Worm (Caenorhabditis elegans) whole organism, L4 larva: ENCODE results near the gene R01E6.5.
A peak's percentile ranks its signal among the peaks of the same experiment; 100 is the strongest.

ENCODE experiments used
- D1046.2 ChIP-seq: fragments of 200-800 bp; sonication (Bioruptor generic); IDR thresholded peaks from 2 replicates; pipeline ENCODE4 v1.3.6; 2022; ENCODE audit warnings: missing genetic modification characterization, missing compliant biosample characterization
- F10B5.3 ChIP-seq: sonication (generic microtip); optimal IDR thresholded peaks from 2 replicates; lab custom pipeline; 2016; ENCODE audit warnings: mild to moderate bottlenecking, missing genetic modification characterization, missing compliant biosample characterization
- F26F4.8 ChIP-seq: fragments of 200-800 bp; sonication (Bioruptor generic); conservative IDR thresholded peaks from 2 replicates; pipeline ENCODE4 v1.3.6; 2022; ENCODE audit warnings: missing genetic modification characterization, missing compliant biosample characterization
- T20F7.1 ChIP-seq: fragments of 200-800 bp; sonication (Bioruptor generic); optimal IDR thresholded peaks from 2 replicates; lab custom pipeline; 2018; ENCODE audit warnings: mild to moderate bottlenecking, missing genetic modification characterization, missing compliant biosample characterization
- Y105C5A.15 ChIP-seq: fragments of 200-800 bp; sonication (Bioruptor generic); IDR thresholded peaks from 2 replicates; pipeline ENCODE4 v1.3.6; 2022; ENCODE audit warnings: missing genetic modification characterization, missing compliant biosample characterization
- Y48G9A.11 ChIP-seq: fragments of 200-800 bp; sonication (Bioruptor generic); IDR thresholded peaks from 2 replicates; pipeline ENCODE4 v1.3.6; 2022; ENCODE audit warnings: missing genetic modification reagents, missing genetic modification characterization, missing compliant biosample characterization
- Y75B8A.6 ChIP-seq: fragments of 200-800 bp; sonication (Bioruptor generic); IDR thresholded peaks from 2 replicates; pipeline ENCODE4 v1.3.6; 2022; ENCODE audit warnings: missing genetic modification reagents, missing genetic modification characterization, missing compliant biosample characterization
- arid-1 ChIP-seq: fragments of 200-800 bp; sonication (Bioruptor generic); conservative IDR thresholded peaks from 2 replicates; pipeline ENCODE4 v1.3.6; 2022; ENCODE audit warnings: missing genetic modification reagents, missing genetic modification characterization, missing compliant biosample characterization
- ceh-20 ChIP-seq: fragments of 200-800 bp; sonication (Bioruptor generic); IDR thresholded peaks from 2 replicates; pipeline ENCODE4 v1.3.6; 2022; ENCODE audit warnings: missing genetic modification reagents, missing genetic modification characterization, missing compliant biosample characterization
- ceh-62 ChIP-seq: sonication (generic microtip); optimal IDR thresholded peaks from 2 replicates; lab custom pipeline; 2017; ENCODE audit warnings: missing biosample characterization, missing genetic modification characterization
- ceh-82 ChIP-seq: sonication (generic microtip); optimal IDR thresholded peaks from 2 replicates; lab custom pipeline; 2017; ENCODE audit warnings: missing biosample characterization, missing genetic modification characterization
- ces-1 ChIP-seq: fragments of 150-350 bp; sonication (generic microtip); optimal IDR thresholded peaks from 4 replicates; lab custom pipeline; 2014; ENCODE audit warnings: missing biosample characterization, missing genetic modification reagents, missing genetic modification characterization
- cey-2 ChIP-seq: sonication (generic microtip); optimal IDR thresholded peaks from 3 replicates; lab custom pipeline; 2017; ENCODE audit warnings: missing genetic modification characterization, mild to moderate bottlenecking, missing compliant biosample characterization, antibody characterized with exemption, borderline replicate concordance; ENCODE audit not compliant: insufficient read depth
- daf-16 ChIP-seq, 3 experiments: sonication (generic microtip); optimal IDR thresholded peaks; 2 replicates each; lab custom pipeline; 2016 to 2017; ENCODE audit warnings: missing genetic modification characterization in 3 of 3, missing genetic modification reagents in 3 of 3, mild to moderate bottlenecking in 2 of 3, missing compliant biosample characterization in 2 of 3, missing biosample characterization in 1 of 3, moderate library complexity in 1 of 3
- daf-19 ChIP-seq: fragments of 200-800 bp; sonication (Bioruptor generic); conservative IDR thresholded peaks from 2 replicates; pipeline ENCODE4 v1.3.6; 2022; ENCODE audit warnings: missing genetic modification characterization, missing compliant biosample characterization
- daf-8 ChIP-seq: fragments of 200-800 bp; sonication (Bioruptor generic); IDR thresholded peaks from 2 replicates; pipeline ENCODE4 v1.3.6; 2022; ENCODE audit warnings: missing genetic modification characterization, missing compliant biosample characterization
- dmd-6 ChIP-seq: fragments of 200-800 bp; sonication (Bioruptor generic); IDR thresholded peaks from 2 replicates; pipeline ENCODE4 v1.3.6; 2022; ENCODE audit warnings: missing genetic modification reagents, missing genetic modification characterization, missing compliant biosample characterization
- dpl-1 ChIP-seq: fragments of 150-350 bp; optimal IDR thresholded peaks from 2 replicates; lab custom pipeline; 2014; ENCODE audit warnings: missing biosample characterization, missing genetic modification reagents, missing genetic modification characterization
- dve-1 ChIP-seq: sonication (generic microtip); optimal IDR thresholded peaks from 2 replicates; lab custom pipeline; 2017; ENCODE audit warnings: antibody characterized with exemption, mild to moderate bottlenecking, missing genetic modification characterization, missing compliant biosample characterization; ENCODE audit not compliant: insufficient read depth
- egl-43 ChIP-seq: fragments of 200-800 bp; sonication (Bioruptor generic); IDR thresholded peaks from 2 replicates; pipeline ENCODE4 v1.3.6; 2022; ENCODE audit warnings: missing genetic modification reagents, missing genetic modification characterization, missing compliant biosample characterization
- fkh-10 ChIP-seq: fragments of 150-350 bp; optimal IDR thresholded peaks from 2 replicates; lab custom pipeline; 2014; ENCODE audit warnings: missing biosample characterization, missing genetic modification reagents, missing genetic modification characterization
- hif-1 ChIP-seq, 2 experiments: sonication (generic microtip); optimal IDR thresholded peaks; 2 replicates each; lab custom pipeline; 2016 to 2017; ENCODE audit warnings: missing compliant biosample characterization in 2 of 2, missing genetic modification characterization in 2 of 2, missing genetic modification reagents in 2 of 2, missing genotype in 2 of 2, mild to moderate bottlenecking in 1 of 2
- hmg-1.1 ChIP-seq: fragments of 200-800 bp; sonication (Bioruptor generic); IDR thresholded peaks from 2 replicates; pipeline ENCODE4 v1.3.6; 2022; ENCODE audit warnings: missing genetic modification reagents, missing genetic modification characterization, missing compliant biosample characterization
- lim-7 ChIP-seq: fragments of 200-800 bp; sonication (Bioruptor generic); IDR thresholded peaks from 2 replicates; pipeline ENCODE4 v1.3.6; 2022; ENCODE audit warnings: missing genetic modification characterization, missing compliant biosample characterization
- lin-1 ChIP-seq: fragments of 200-800 bp; sonication (Bioruptor generic); IDR thresholded peaks from 2 replicates; pipeline ENCODE4 v1.3.6; 2022; ENCODE audit warnings: missing genetic modification reagents, missing genetic modification characterization, missing compliant biosample characterization
- lin-15B ChIP-seq: fragments of 150-350 bp; sonication (generic microtip); optimal IDR thresholded peaks from 3 replicates; lab custom pipeline; 2014; ENCODE audit warnings: missing biosample characterization, missing genetic modification characterization
- lin-38 ChIP-seq: fragments of 200-800 bp; sonication (Bioruptor generic); IDR thresholded peaks from 2 replicates; pipeline ENCODE4 v1.3.6; 2022; ENCODE audit warnings: missing genetic modification reagents, missing genetic modification characterization, missing compliant biosample characterization
- lsy-2 ChIP-seq, 2 experiments: fragments of 150-350 bp in 1 of 2; sonication (generic microtip) in 1 of 2; optimal IDR thresholded peaks; 2 replicates each; lab custom pipeline; 2014 to 2017; ENCODE audit warnings: missing biosample characterization in 2 of 2, missing genetic modification characterization in 2 of 2
- mep-1 ChIP-seq: fragments of 150-350 bp; sonication (generic microtip); optimal IDR thresholded peaks from 3 replicates; lab custom pipeline; 2014; ENCODE audit warnings: missing biosample characterization, missing genetic modification characterization
- mes-2 ChIP-seq: sonication (generic microtip); optimal IDR thresholded peaks from 2 replicates; lab custom pipeline; 2016; ENCODE audit warnings: missing genotype, mild to moderate bottlenecking, missing genetic modification characterization, missing compliant biosample characterization; ENCODE audit not compliant: poor library complexity, severe bottlenecking
- nhr-102 ChIP-seq: sonication (generic microtip); optimal IDR thresholded peaks from 2 replicates; lab custom pipeline; 2016; ENCODE audit warnings: mild to moderate bottlenecking, missing genetic modification characterization, moderate library complexity, missing compliant biosample characterization
- nhr-237 ChIP-seq: sonication (generic microtip); optimal IDR thresholded peaks from 2 replicates; lab custom pipeline; 2017; ENCODE audit warnings: missing biosample characterization, missing genetic modification characterization
- nhr-41 ChIP-seq: fragments of 200-800 bp; sonication (Bioruptor generic); IDR thresholded peaks from 2 replicates; pipeline ENCODE4 v1.3.6; 2022; ENCODE audit warnings: missing genetic modification reagents, missing genetic modification characterization, missing compliant biosample characterization
- nhr-48 ChIP-seq: sonication (generic microtip); optimal IDR thresholded peaks from 2 replicates; lab custom pipeline; 2016; ENCODE audit warnings: mild to moderate bottlenecking, missing genetic modification characterization, missing compliant biosample characterization
- pha-4 ChIP-seq, 2 experiments: fragments of 150-350 bp in 1 of 2; fragments of 200-800 bp in 1 of 2; sonication (Bioruptor generic) in 1 of 2; IDR thresholded peaks in 1 of 2; optimal IDR thresholded peaks in 1 of 2; 2 replicates each; pipeline versions ENCODE4 v1.3.6 to Lab custom; 2014 to 2022; ENCODE audit warnings: missing genetic modification characterization in 2 of 2, missing genetic modification reagents in 2 of 2, missing biosample characterization in 1 of 2, missing compliant biosample characterization in 1 of 2
- rbr-2 ChIP-seq: sonication (generic microtip); optimal IDR thresholded peaks from 2 replicates; lab custom pipeline; 2016; ENCODE audit warnings: missing genotype, missing genetic modification characterization, missing compliant biosample characterization
- saeg-2 ChIP-seq: fragments of 200-800 bp; sonication (Bioruptor generic); IDR thresholded peaks from 2 replicates; pipeline ENCODE4 v1.3.6; 2022; ENCODE audit warnings: missing genetic modification reagents, missing genetic modification characterization, missing compliant biosample characterization
- set-16 ChIP-seq: fragments of 200-800 bp; sonication (Bioruptor generic); IDR thresholded peaks from 2 replicates; pipeline ENCODE4 v1.3.6; 2022; ENCODE audit warnings: missing genetic modification reagents, missing genetic modification characterization, missing compliant biosample characterization
- spr-3 ChIP-seq: fragments of 200-800 bp; sonication (Bioruptor generic); optimal IDR thresholded peaks from 2 replicates; lab custom pipeline; 2018; ENCODE audit warnings: mild to moderate bottlenecking, missing genetic modification characterization, missing compliant biosample characterization
- unc-130 ChIP-seq: sonication (generic microtip); optimal IDR thresholded peaks from 2 replicates; lab custom pipeline; 2016; ENCODE audit warnings: missing genetic modification reagents, missing genetic modification characterization, missing compliant biosample characterization
- unc-39 ChIP-seq: sonication (generic microtip); optimal IDR thresholded peaks from 2 replicates; lab custom pipeline; 2017; ENCODE audit warnings: missing biosample characterization, missing genetic modification characterization
- unc-62 ChIP-seq, 3 experiments: fragments of 150-350 bp in 1 of 3; sonication (generic microtip); optimal IDR thresholded peaks in 2 of 3; peaks in 1 of 3; 1 replicate in 1 of 3; 2 replicates in 2 of 3; lab custom pipeline; 2014 to 2017; ENCODE audit warnings: missing biosample characterization in 3 of 3, missing genetic modification characterization in 3 of 3, missing genetic modification reagents in 3 of 3, missing genotype in 1 of 3
- zfp-3 ChIP-seq: fragments of 200-800 bp; sonication (Bioruptor generic); conservative IDR thresholded peaks from 2 replicates; pipeline ENCODE4 v1.3.6; 2022; ENCODE audit warnings: missing genetic modification reagents, missing genetic modification characterization, missing compliant biosample characterization

The R01E6.5 gene

ce11 chrX:13510234-13510837 lies 26.5 kb upstream of the R01E6.5 start:
- TF ChIP-seq spr-3 (no peak), egl-43 (GFP tag; lab: Robert Waterston, UW) (peak; percentile 65; the same call in 1 of the 2 replicates), set-16 (GFP tag; lab: Robert Waterston, UW) (peak; percentile 98)
- TF ChIP-seq, all 104 proteins: peak for 2

ce11 chrX:13510997-13511396 lies 25.9 kb upstream of the R01E6.5 start, which contains the start of gene col-185:
col-185 (minus strand) TSS chrX:13511097.
- TF ChIP-seq pha-4 (GFP tag; IDR thresholded peaks at IDR 0.05; lab: Robert Waterston, UW) (no peak), pha-4 (tag; optimal IDR thresholded peaks at IDR 0.05; lab: Kevin White, UChicago) (no peak), unc-62 (GFP tag; optimal IDR thresholded peaks at IDR 0.05 in 1 of 2; lab: Kevin White, UChicago) (peak in 1 of 2 experiments; percentile 40), unc-62 (tag; optimal IDR thresholded peaks at IDR 0.05; lab: Kevin White, UChicago) (no peak)
- TF ChIP-seq, all 104 proteins: peak for 1

ce11 chrX:13511796-13512195 lies 25.1 kb upstream of the R01E6.5 start:
- TF ChIP-seq D1046.2 (GFP tag; lab: Robert Waterston, UW) (peak; percentile 83; the same call in 1 of the 2 replicates), rbr-2 (tag; lab: Kevin White, UChicago) (peak; percentile 68), nhr-102 (tag; lab: Kevin White, UChicago) (peak; percentile 68), Y48G9A.11 (0 out of 2 replicates have a peak, but pooled peaks have one; percentile 49), lsy-2 (tag; optimal IDR thresholded peaks at IDR 0.05; lab: Kevin White, UChicago) (peak in 1 of 2 experiments; percentile 63), lim-7 (peak; percentile 93), dpl-1 (peak; percentile 0), daf-19 (GFP tag; lab: Robert Waterston, UW) (no peak), ces-1 (GFP tag; lab: Kevin White, UChicago) (no peak), lin-1 (GFP tag; lab: Robert Waterston, UW) (peak; percentile 83), ceh-62 (no peak), daf-16 (GFP tag; optimal IDR thresholded peaks at IDR 0.05; lab: Kevin White, UChicago) (peak; percentile 37 to 89), daf-16 (tag; optimal IDR thresholded peaks at IDR 0.05; lab: Kevin White, UChicago) (peak; percentile 65), unc-130 (peak; percentile 54), mep-1 (peak; percentile 59), lin-15B (no peak), unc-39 (no peak), F10B5.3 (tag; lab: Kevin White, UChicago) (peak; percentile 36), nhr-237 (tag; lab: Kevin White, UChicago) (no peak), dve-1 (tag; lab: Kevin White, UChicago) (peak; percentile 21), ceh-20 (GFP tag; lab: Robert Waterston, UW) (peak; percentile 83), Y105C5A.15 (0 out of 2 replicates have a peak, but pooled peaks have one; percentile 32), cey-2 (tag; lab: Kevin White, UChicago) (no peak), nhr-41 (GFP tag; lab: Robert Waterston, UW) (no peak), mes-2 (peak; percentile 77), F26F4.8 (GFP tag; lab: Robert Waterston, UW) (peak; percentile 91), zfp-3 (GFP tag; lab: Robert Waterston, UW) (0 out of 2 replicates have a peak, but pooled peaks have one; percentile 42), hmg-1.1 (GFP tag; lab: Robert Waterston, UW) (peak; percentile 89), Y75B8A.6 (0 out of 2 replicates have a peak, but pooled peaks have one; percentile 43), hif-1 (tag; optimal IDR thresholded peaks at IDR 0.05; lab: Kevin White, UChicago) (peak in 1 of 2 experiments; percentile 51), arid-1 (GFP tag; lab: Robert Waterston, UW) (peak; percentile 81), dmd-6 (GFP tag; lab: Robert Waterston, UW) (peak; percentile 69), saeg-2 (no peak), nhr-48 (tag; lab: Kevin White, UChicago) (peak; percentile 69), lin-38 (peak; percentile 76), daf-8 (GFP tag; lab: Robert Waterston, UW) (no peak), T20F7.1 (GFP tag; lab: Kevin White, UChicago) (peak; percentile 53), ceh-82 (tag; lab: Kevin White, UChicago) (no peak), fkh-10 (GFP tag; lab: Kevin White, UChicago) (no peak)
